Worm (Caenorhabditis elegans) whole organism, young adult: Measurements from ENCODE around the gene F27D9.12.

Experiments used
- F22D6.2 ChIP-seq: sonication (generic microtip); optimal IDR thresholded peaks from 2 replicates; lab custom pipeline; 2016; ENCODE audit warnings: mild to moderate bottlenecking, missing genetic modification characterization, missing compliant biosample characterization
- F49E8.2 ChIP-seq: sonication (generic microtip); optimal IDR thresholded peaks from 3 replicates; lab custom pipeline; 2017; ENCODE audit warnings: missing genetic modification characterization, mild to moderate bottlenecking, missing compliant biosample characterization, antibody characterized with exemption, moderate library complexity; ENCODE audit not compliant: insufficient read depth
- Y56A3A.18 ChIP-seq: fragments of 200-800 bp; sonication (Bioruptor generic); IDR thresholded peaks from 2 replicates; pipeline ENCODE4 v1.3.6; 2022; ENCODE audit warnings: missing genetic modification reagents, missing genetic modification characterization, missing compliant biosample characterization
- ama-1 ChIP-seq, 3 experiments: fragments of 150-350 bp in 1 of 3; sonication (generic microtip) in 2 of 3; optimal IDR thresholded peaks; 2 replicates each; lab custom pipeline; 2014 to 2018; ENCODE audit warnings: missing biosample characterization in 2 of 3, missing genetic modification characterization in 2 of 3, missing genetic modification reagents in 2 of 3
- chd-7 ChIP-seq: sonication (generic microtip); optimal IDR thresholded peaks from 2 replicates; lab custom pipeline; 2016; ENCODE audit warnings: mild to moderate bottlenecking, missing genetic modification characterization, moderate library complexity, missing compliant biosample characterization
- him-1 ChIP-seq: sonication (generic microtip); optimal IDR thresholded peaks from 2 replicates; lab custom pipeline; 2016; ENCODE audit warnings: missing genotype, missing genetic modification reagents, missing genetic modification characterization, missing compliant biosample characterization
- lin-35 ChIP-seq, 3 experiments: fragments of 150-350 bp in 2 of 3; sonication (generic microtip) in 1 of 3; optimal IDR thresholded peaks; 2 replicates each; lab custom pipeline; 2014 to 2018; ENCODE audit warnings: missing biosample characterization in 3 of 3, missing genetic modification characterization in 3 of 3, missing genetic modification reagents in 3 of 3
- lsy-27 ChIP-seq: sonication (generic microtip); optimal IDR thresholded peaks from 2 replicates; lab custom pipeline; 2017; ENCODE audit warnings: missing genetic modification characterization, mild to moderate bottlenecking, missing compliant biosample characterization, antibody characterized with exemption, missing genotype, borderline replicate concordance; ENCODE audit not compliant: insufficient read depth
- nhr-27 ChIP-seq: fragments of 200-800 bp; sonication (Bioruptor generic); optimal IDR thresholded peaks from 2 replicates; lab custom pipeline; 2018; ENCODE audit warnings: mild to moderate bottlenecking, missing genetic modification characterization, moderate library complexity, missing compliant biosample characterization
- rec-8 ChIP-seq, 2 experiments: sonication (generic microtip); optimal IDR thresholded peaks; 2 replicates each; lab custom pipeline; 2016; ENCODE audit warnings: mild to moderate bottlenecking in 2 of 2, missing genetic modification characterization in 2 of 2, missing genetic modification reagents in 2 of 2, missing genotype in 2 of 2, missing biosample characterization in 1 of 2, missing compliant biosample characterization in 1 of 2, moderate library complexity in 1 of 2
- snpc-1.3 ChIP-seq: sonication (generic microtip); optimal IDR thresholded peaks from 2 replicates; lab custom pipeline; 2017; ENCODE audit warnings: missing genetic modification characterization, mild to moderate bottlenecking, missing compliant biosample characterization, antibody characterized with exemption, moderate library complexity, missing genotype, missing genetic modification reagents; ENCODE audit not compliant: insufficient read depth
- unc-130 ChIP-seq: sonication (generic microtip); optimal IDR thresholded peaks from 2 replicates; lab custom pipeline; 2016; ENCODE audit warnings: missing genetic modification reagents, missing genetic modification characterization, missing compliant biosample characterization

DNA sequence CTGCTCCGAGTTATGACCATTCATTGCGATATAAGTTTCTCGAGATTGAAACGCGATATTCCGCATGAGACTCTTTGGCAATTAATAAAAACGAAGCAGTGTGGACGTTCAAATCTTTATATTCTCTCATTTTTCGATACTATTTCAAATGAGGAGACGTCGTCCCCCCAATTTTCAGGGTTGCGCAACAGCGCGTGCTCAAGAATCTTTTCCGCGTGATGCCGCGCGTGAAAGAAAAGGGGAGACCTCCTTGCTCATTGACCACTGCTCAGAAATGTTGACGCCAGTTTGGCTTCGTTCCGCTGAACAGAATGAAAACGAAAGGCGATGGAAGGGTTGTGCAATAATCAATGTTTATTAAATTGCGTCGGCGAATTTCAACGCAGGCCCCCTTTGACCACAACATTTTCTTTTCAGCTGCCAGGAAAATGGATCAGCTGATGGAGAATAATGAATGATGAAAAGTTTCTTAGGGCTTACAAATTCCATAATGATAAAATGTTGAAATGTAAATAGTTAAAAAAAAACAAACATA, 1.2 kb downstream of the F27D9.12 start:
- TF ChIP-seq F49E8.2 (tag; lab: Kevin White, UChicago) (no peak), lsy-27 (tag; lab: Kevin White, UChicago) (no peak), ama-1 (optimal IDR thresholded peaks at IDR 0.05; lab: Kevin White, UChicago) (no peak), ama-1 (GFP tag; optimal IDR thresholded peaks at IDR 0.05; lab: Kevin White, UChicago) (no peak), chd-7 (no peak), lin-35 (GFP tag; optimal IDR thresholded peaks at IDR 0.05; lab: Kevin White, UChicago) (no peak), him-1 (tag; lab: Kevin White, UChicago) (no peak), Y56A3A.18 (GFP tag; lab: Robert Waterston, UW) (no peak), snpc-1.3 (no peak), F22D6.2 (tag; lab: Kevin White, UChicago) (no peak), unc-130 (GFP tag; lab: Kevin White, UChicago) (no peak), nhr-27 (no peak), rec-8 (tag; optimal IDR thresholded peaks at IDR 0.05; lab: Kevin White, UChicago) (no peak)
